Worm (Caenorhabditis elegans) whole organism, mixed stage, embryonic: ENCODE results near the gene C39B5.2.

Source experiments
- blmp-1 ChIP-seq: fragments of 150-350 bp; optimal IDR thresholded peaks from 2 replicates; lab custom pipeline; 2014; ENCODE audit warnings: missing biosample characterization, missing genetic modification characterization
- ceh-83 ChIP-seq: fragments of 200-800 bp; sonication (Bioruptor generic); optimal IDR thresholded peaks from 2 replicates; lab custom pipeline; 2018; ENCODE audit warnings: mild to moderate bottlenecking, missing genetic modification characterization, missing compliant biosample characterization
- ces-1 ChIP-seq: fragments of 150-350 bp; optimal IDR thresholded peaks from 2 replicates; lab custom pipeline; 2014; ENCODE audit warnings: missing biosample characterization, missing genetic modification reagents, missing genetic modification characterization
- elt-1 ChIP-seq: sonication (generic microtip); optimal IDR thresholded peaks from 2 replicates; lab custom pipeline; 2017; ENCODE audit warnings: missing genetic modification characterization, mild to moderate bottlenecking, missing compliant biosample characterization, antibody characterized with exemption, moderate library complexity, borderline replicate concordance; ENCODE audit not compliant: insufficient read depth
- elt-3 ChIP-seq: fragments of 150-350 bp; optimal IDR thresholded peaks from 2 replicates; lab custom pipeline; 2014; ENCODE audit warnings: missing biosample characterization, missing genetic modification characterization
- lin-13 ChIP-seq: fragments of 150-350 bp; optimal IDR thresholded peaks from 2 replicates; lab custom pipeline; 2014; ENCODE audit warnings: missing biosample characterization, missing genetic modification characterization
- lsy-2 ChIP-seq: fragments of 150-350 bp; optimal IDR thresholded peaks from 2 replicates; lab custom pipeline; 2014; ENCODE audit warnings: missing biosample characterization, missing genetic modification characterization
- pha-4 ChIP-seq: fragments of 150-350 bp; optimal IDR thresholded peaks from 2 replicates; lab custom pipeline; 2018; ENCODE audit warnings: missing biosample characterization, missing genetic modification reagents, missing genetic modification characterization
- snpc-4 ChIP-seq: fragments of 150-350 bp; optimal IDR thresholded peaks from 2 replicates; lab custom pipeline; 2014; ENCODE audit warnings: missing biosample characterization, missing genetic modification characterization
- unc-120 ChIP-seq: sonication (generic microtip); optimal IDR thresholded peaks from 2 replicates; lab custom pipeline; 2017; ENCODE audit warnings: missing genetic modification characterization, missing compliant biosample characterization; ENCODE audit not compliant: poor library complexity, severe bottlenecking
- unc-39 ChIP-seq: fragments of 150-350 bp; optimal IDR thresholded peaks from 2 replicates; lab custom pipeline; 2014; ENCODE audit warnings: missing biosample characterization, missing genetic modification characterization
- unc-62 ChIP-seq: fragments of 150-350 bp; optimal IDR thresholded peaks from 2 replicates; lab custom pipeline; 2014; ENCODE audit warnings: missing biosample characterization, missing genetic modification reagents, missing genetic modification characterization
- ztf-11 ChIP-seq: fragments of 150-350 bp; optimal IDR thresholded peaks from 2 replicates; lab custom pipeline; 2014; ENCODE audit warnings: missing biosample characterization, missing genetic modification characterization

DNA sequence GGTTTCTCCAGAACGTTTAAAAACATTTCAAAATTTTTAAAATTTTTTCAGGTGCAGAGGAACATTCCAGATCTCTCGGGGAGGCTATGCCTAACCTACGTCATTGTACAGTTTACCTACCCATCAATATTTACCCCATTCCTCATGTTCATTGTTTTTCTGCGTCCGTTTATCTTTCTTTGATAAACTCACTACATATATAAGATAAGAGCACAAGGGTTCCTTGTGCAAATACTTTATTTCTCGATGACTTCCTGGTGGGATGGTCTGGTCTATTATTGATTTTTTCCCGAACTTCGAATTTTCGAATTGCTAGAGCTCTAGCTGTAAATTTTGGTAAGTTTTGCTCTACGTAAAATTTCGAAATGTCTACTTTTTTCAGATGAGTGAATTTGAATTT is 1.3 kb upstream of the C39B5.2 start:
- TF ChIP-seq unc-120 (no peak), lsy-2 (tag; lab: Kevin White, UChicago) (no peak), unc-62 (no peak), elt-1 (tag; lab: Kevin White, UChicago) (no peak), elt-3 (tag; lab: Kevin White, UChicago) (no peak), pha-4 (tag; lab: Kevin White, UChicago) (no peak), lin-13 (tag; lab: Kevin White, UChicago) (no peak), snpc-4 (tag; lab: Kevin White, UChicago) (no peak), blmp-1 (tag; lab: Kevin White, UChicago) (no peak), ceh-83 (no peak), ces-1 (no peak), unc-39 (tag; lab: Kevin White, UChicago) (no peak), ztf-11 (tag; lab: Kevin White, UChicago) (no peak)
